Worm (Caenorhabditis elegans): ENCODE data around the gene C11H1.5.

DNA sequence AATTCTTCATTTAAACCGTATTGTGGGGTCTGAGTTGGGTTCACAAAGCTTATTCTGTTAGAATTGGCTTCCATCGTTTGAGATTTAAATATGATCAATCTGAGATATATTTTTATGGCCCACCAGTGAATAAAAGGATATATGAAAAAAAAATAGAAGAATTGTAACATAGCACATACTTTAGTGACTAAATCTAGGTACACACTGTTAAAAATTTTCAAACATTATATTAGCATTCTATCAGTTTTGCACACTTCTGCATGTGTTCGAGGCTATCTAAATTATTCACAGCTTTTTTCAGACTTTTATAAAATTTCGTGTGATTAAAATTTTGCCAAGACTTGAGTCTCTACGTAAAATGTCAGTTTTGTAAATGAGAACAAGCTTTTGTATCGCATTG lies 21.5 kb downstream of the C11H1.5 start, which contains the start of gene E02H4.2:
- TF ChIP-seq him-1 (tag; optimal IDR thresholded peaks at IDR 0.05) = no peak
- no peak for TF ChIP-seq W03F9.2 (tag; optimal IDR thresholded peaks at IDR 0.05)

All from whole organism, L4/young adult.